Fruit fly (Drosophila melanogaster) whole organism, embryonic: ENCODE results near the gene Ac78C.

Source experiments
- Bgb ChIP-seq: fragments of 200-800 bp; sonication (Bioruptor generic); IDR thresholded peaks from 2 replicates; pipeline ENCODE4 v1.3.6; 2022; ENCODE audit warnings: missing biosample characterization, missing genetic modification characterization; ENCODE audit not compliant: partially characterized antibody
- CG10209 ChIP-seq: fragments of 200-800 bp; sonication (Bioruptor generic); optimal IDR thresholded peaks from 3 replicates; lab custom pipeline; 2017; ENCODE audit warnings: missing biosample characterization, mild to moderate bottlenecking, missing genetic modification characterization, missing genetic modification reagents
- CG10654 ChIP-seq: fragments of 200-800 bp; sonication (Bioruptor generic); optimal IDR thresholded peaks from 2 replicates; lab custom pipeline; 2016; ENCODE audit warnings: missing biosample characterization, missing genetic modification characterization
- CG12219 ChIP-seq: fragments of 200-800 bp; sonication (Bioruptor generic); optimal IDR thresholded peaks from 3 replicates; lab custom pipeline; 2018; ENCODE audit warnings: missing biosample characterization, mild to moderate bottlenecking, missing genetic modification characterization
- CG13287 ChIP-seq: fragments of 200-800 bp; sonication (Bioruptor generic); IDR thresholded peaks from 2 replicates; pipeline ENCODE4 v1.3.6; 2022; ENCODE audit warnings: missing biosample characterization, missing genetic modification characterization; ENCODE audit not compliant: partially characterized antibody
- CG13424 ChIP-seq: fragments of 200-800 bp; sonication (Bioruptor generic); optimal IDR thresholded peaks from 2 replicates; lab custom pipeline; 2019; ENCODE audit warnings: missing biosample characterization, mild to moderate bottlenecking, missing genetic modification characterization, moderate library complexity
- CG15696 ChIP-seq: fragments of 200-800 bp; sonication (Bioruptor generic); optimal IDR thresholded peaks from 2 replicates; lab custom pipeline; 2019; ENCODE audit warnings: missing biosample characterization, mild to moderate bottlenecking, missing genetic modification characterization, moderate library complexity
- CG1602 ChIP-seq: fragments of 200-800 bp; sonication (Bioruptor generic); optimal IDR thresholded peaks from 3 replicates; lab custom pipeline; 2016; ENCODE audit warnings: missing biosample characterization, missing genetic modification characterization
- CG1647 ChIP-seq: fragments of 200-800 bp; sonication (Bioruptor generic); optimal IDR thresholded peaks from 3 replicates; lab custom pipeline; 2016; ENCODE audit warnings: missing biosample characterization, missing genetic modification characterization
- CG17385 ChIP-seq: fragments of 200-800 bp; sonication (Bioruptor generic); optimal IDR thresholded peaks from 3 replicates; lab custom pipeline; 2018; ENCODE audit warnings: missing biosample characterization, mild to moderate bottlenecking, missing genetic modification characterization
- CG17568 ChIP-seq: fragments of 200-800 bp; sonication (Bioruptor generic); optimal IDR thresholded peaks from 2 replicates; lab custom pipeline; 2018; ENCODE audit warnings: missing biosample characterization, mild to moderate bottlenecking, missing genetic modification characterization, moderate library complexity
- CG34224 ChIP-seq: fragments of 200-800 bp; sonication (Bioruptor generic); IDR thresholded peaks from 3 replicates; pipeline ENCODE4 v1.3.6; 2022; ENCODE audit warnings: missing biosample characterization, missing genetic modification characterization; ENCODE audit not compliant: partially characterized antibody
- CG42726 ChIP-seq: fragments of 200-800 bp; sonication (Bioruptor generic); IDR thresholded peaks from 2 replicates; pipeline ENCODE4 v1.3.6; 2022; ENCODE audit warnings: missing biosample characterization, missing genetic modification characterization; ENCODE audit not compliant: partially characterized antibody
- CG4617 ChIP-seq: fragments of 200-800 bp; sonication (Bioruptor generic); optimal IDR thresholded peaks from 3 replicates; lab custom pipeline; 2016; ENCODE audit warnings: missing biosample characterization, missing genetic modification characterization, borderline replicate concordance
- CG5180 ChIP-seq: fragments of 200-800 bp; sonication (Bioruptor generic); optimal IDR thresholded peaks from 3 replicates; lab custom pipeline; 2017; ENCODE audit warnings: missing biosample characterization, missing genetic modification characterization, mild to moderate bottlenecking, moderate library complexity, missing genetic modification reagents
- CG6813 ChIP-seq: fragments of 200-800 bp; sonication (Bioruptor generic); optimal IDR thresholded peaks from 2 replicates; lab custom pipeline; 2017; ENCODE audit warnings: missing biosample characterization, missing genetic modification characterization, mild to moderate bottlenecking, moderate library complexity, missing genetic modification reagents
- CG8290 ChIP-seq, 3 experiments: fragments of 200-800 bp; sonication (Bioruptor generic); optimal IDR thresholded peaks; 2 replicates each; lab custom pipeline; 2016 to 2019; ENCODE audit warnings: missing biosample characterization in 3 of 3, missing genetic modification characterization in 3 of 3, mild to moderate bottlenecking in 2 of 3, moderate library complexity in 1 of 3
- D ChIP-seq, 2 experiments: fragments of 200-800 bp in 1 of 2; fragments of >200 bp in 1 of 2; sonication (Bioruptor generic) in 1 of 2; optimal IDR thresholded peaks; 2 replicates in 1 of 2; 3 replicates in 1 of 2; lab custom pipeline; 2017; ENCODE audit warnings: mild to moderate bottlenecking in 1 of 2, missing biosample characterization in 1 of 2, missing genetic modification characterization in 1 of 2, missing genetic modification reagents in 1 of 2
- Dip2 ChIP-seq: fragments of 200-800 bp; sonication (Bioruptor generic); IDR thresholded peaks from 2 replicates; pipeline ENCODE4 v1.3.6; 2022; ENCODE audit warnings: missing biosample characterization, missing genetic modification characterization
- Dll ChIP-seq: fragments of 200-800 bp; sonication (Bioruptor generic); IDR thresholded peaks from 4 replicates; pipeline ENCODE4 v1.3.6; 2022; ENCODE audit warnings: missing biosample characterization, missing genetic modification characterization; ENCODE audit not compliant: partially characterized antibody
- Doc3 ChIP-seq: fragments of 200-800 bp; sonication (Bioruptor generic); IDR thresholded peaks from 3 replicates; pipeline ENCODE4 v1.3.6; 2022; ENCODE audit warnings: missing biosample characterization, missing genetic modification characterization; ENCODE audit not compliant: partially characterized antibody
- Gsc ChIP-seq: fragments of 200-800 bp; sonication (Bioruptor generic); IDR thresholded peaks from 2 replicates; pipeline ENCODE4 v1.3.6; 2022; ENCODE audit warnings: missing biosample characterization, missing genetic modification characterization
- Lim3 ChIP-seq: fragments of 200-800 bp; sonication (Bioruptor generic); IDR thresholded peaks from 2 replicates; pipeline ENCODE4 v1.3.6; 2022; ENCODE audit warnings: missing biosample characterization, missing genetic modification characterization
- MTF-1 ChIP-seq: fragments of 200-800 bp; sonication (Bioruptor generic); optimal IDR thresholded peaks from 2 replicates; lab custom pipeline; 2018; ENCODE audit warnings: missing biosample characterization, mild to moderate bottlenecking, missing genetic modification characterization, borderline replicate concordance
- Nf-YB ChIP-seq: fragments of 200-800 bp; sonication (Bioruptor generic); optimal IDR thresholded peaks from 3 replicates; lab custom pipeline; 2019; ENCODE audit warnings: missing biosample characterization, mild to moderate bottlenecking, missing genetic modification characterization, moderate library complexity
- abd-A ChIP-seq: fragments of 200-800 bp; sonication (Bioruptor generic); optimal IDR thresholded peaks from 3 replicates; lab custom pipeline; 2019; ENCODE audit warnings: missing biosample characterization, mild to moderate bottlenecking, missing genetic modification characterization, moderate library complexity
- amos ChIP-seq: fragments of 200-800 bp; sonication (Bioruptor generic); IDR thresholded peaks from 2 replicates; pipeline ENCODE4 v1.3.6; 2022; ENCODE audit warnings: missing biosample characterization, missing genetic modification characterization; ENCODE audit not compliant: partially characterized antibody
- cg ChIP-seq: fragments of 200-800 bp; sonication (Bioruptor generic); optimal IDR thresholded peaks from 3 replicates; lab custom pipeline; 2019; ENCODE audit warnings: missing biosample characterization, mild to moderate bottlenecking, missing genetic modification characterization, moderate library complexity
- chinmo ChIP-seq: fragments of 200-800 bp; sonication (Bioruptor generic); IDR thresholded peaks from 4 replicates; pipeline ENCODE4 v1.3.6; 2022; ENCODE audit warnings: missing biosample characterization, missing genetic modification characterization; ENCODE audit not compliant: partially characterized antibody
- eve ChIP-seq, 2 experiments: fragments of >200 bp; optimal IDR thresholded peaks; 2 replicates each; lab custom pipeline; 2017; ENCODE audit warnings: missing biosample characterization in 2 of 2, missing genetic modification characterization in 2 of 2
- ewg ChIP-seq: fragments of 200-800 bp; sonication (Bioruptor generic); optimal IDR thresholded peaks from 3 replicates; lab custom pipeline; 2017; ENCODE audit warnings: mild to moderate bottlenecking, missing biosample characterization, missing genetic modification reagents, missing genetic modification characterization
- fd102C ChIP-seq: fragments of 200-800 bp; sonication (Bioruptor generic); optimal IDR thresholded peaks from 2 replicates; lab custom pipeline; 2018; ENCODE audit warnings: missing biosample characterization, mild to moderate bottlenecking, missing genetic modification characterization, moderate library complexity
- gcm ChIP-seq: fragments of 200-800 bp; sonication (Bioruptor generic); optimal IDR thresholded peaks from 2 replicates; lab custom pipeline; 2019; ENCODE audit warnings: missing biosample characterization, mild to moderate bottlenecking, missing genetic modification characterization, moderate library complexity
- gfzf ChIP-seq: fragments of 200-800 bp; sonication (Bioruptor generic); optimal IDR thresholded peaks from 2 replicates; lab custom pipeline; 2016; ENCODE audit warnings: missing biosample characterization, mild to moderate bottlenecking, missing genetic modification characterization, moderate library complexity
- gsb-n ChIP-seq: fragments of 200-800 bp; sonication (Bioruptor generic); optimal IDR thresholded peaks from 3 replicates; lab custom pipeline; 2018; ENCODE audit warnings: missing biosample characterization, mild to moderate bottlenecking, missing genetic modification characterization
- hkb ChIP-seq, 2 experiments: fragments of 200-800 bp in 1 of 2; fragments of >200 bp in 1 of 2; sonication (Bioruptor generic) in 1 of 2; IDR thresholded peaks in 1 of 2; optimal IDR thresholded peaks in 1 of 2; 2 replicates each; pipeline versions ENCODE4 v1.3.6 to Lab custom; 2017 to 2022; ENCODE audit warnings: missing biosample characterization in 1 of 2, missing genetic modification characterization in 1 of 2
- hth ChIP-seq: fragments of >200 bp; optimal IDR thresholded peaks from 2 replicates; lab custom pipeline; 2017; ENCODE audit warnings: inconsistent platforms
- mld ChIP-seq: fragments of 200-800 bp; sonication (Bioruptor generic); IDR thresholded peaks from 3 replicates; pipeline ENCODE4 v1.3.6; 2022; ENCODE audit warnings: missing biosample characterization, missing genetic modification characterization; ENCODE audit not compliant: partially characterized antibody
- nau ChIP-seq: fragments of 200-800 bp; sonication (Bioruptor generic); optimal IDR thresholded peaks from 3 replicates; lab custom pipeline; 2017; ENCODE audit warnings: missing biosample characterization, mild to moderate bottlenecking, missing genetic modification characterization, missing genetic modification reagents
- odd ChIP-seq: fragments of 200-800 bp; sonication (Bioruptor generic); optimal IDR thresholded peaks from 2 replicates; lab custom pipeline; 2017; ENCODE audit warnings: missing biosample characterization, mild to moderate bottlenecking, missing genetic modification characterization
- pzg ChIP-seq: fragments of 200-800 bp; sonication (Bioruptor generic); optimal IDR thresholded peaks from 3 replicates; lab custom pipeline; 2018; ENCODE audit warnings: missing biosample characterization, mild to moderate bottlenecking, missing genetic modification characterization, moderate library complexity
- ranshi ChIP-seq: fragments of 200-800 bp; sonication (Bioruptor generic); IDR thresholded peaks from 2 replicates; pipeline ENCODE4 v1.3.6; 2022; ENCODE audit warnings: missing biosample characterization, missing genetic modification characterization
- rib ChIP-seq: fragments of 200-800 bp; sonication (Bioruptor generic); IDR thresholded peaks from 2 replicates; pipeline ENCODE4 v1.3.6; 2022; ENCODE audit warnings: missing biosample characterization, missing genetic modification characterization
- sr ChIP-seq: fragments of 200-800 bp; sonication (Bioruptor generic); IDR thresholded peaks from 3 replicates; pipeline ENCODE4 v1.3.6; 2022; ENCODE audit warnings: missing biosample characterization, missing genetic modification characterization
- vvl ChIP-seq: fragments of 200-800 bp; sonication (Bioruptor generic); IDR thresholded peaks from 2 replicates; pipeline ENCODE4 v1.3.6; 2022; ENCODE audit warnings: missing biosample characterization, missing genetic modification characterization
- z ChIP-seq: fragments of 200-800 bp; sonication (Bioruptor generic); IDR thresholded peaks from 3 replicates; pipeline ENCODE4 v1.3.6; 2022; ENCODE audit warnings: missing biosample characterization, missing genetic modification characterization

The Ac78C gene

dm6 chr3L:21099908-21100307, 71.8 kb downstream of the Ac78C start (continued):
- no peak for TF ChIP-seq CG6813 (GFP tag; lab: Kevin White, UChicago)
- no peak for TF ChIP-seq CG12219 (GFP tag; lab: Kevin White, UChicago)
- peak; percentile 29; the same call in 1 of the 3 replicates for TF ChIP-seq CG34224 (GFP tag; lab: Robert Waterston, UW)
- peak; percentile 34; the same call in 1 of the 2 replicates for TF ChIP-seq vvl
- no peak for TF ChIP-seq CG17568 (GFP tag; lab: Kevin White, UChicago)
- TF ChIP-seq sr (GFP tag; lab: Robert Waterston, UW): 0 out of 3 replicates have a peak, but pooled peaks have one; percentile 29
- no peak for TF ChIP-seq CG17385 (GFP tag; lab: Kevin White, UChicago)
- no peak for TF ChIP-seq Gsc
- no peak for TF ChIP-seq abd-A (tag; lab: Kevin White, UChicago)
- TF ChIP-seq hth (lab: Kevin White, UChicago): no peak
- no peak for TF ChIP-seq CG1602 (GFP tag; lab: Kevin White, UChicago)
- TF ChIP-seq eve (GFP tag; optimal IDR thresholded peaks at IDR 0.05; lab: Kevin White, UChicago): no peak
- no peak for TF ChIP-seq fd102C (GFP tag; lab: Kevin White, UChicago)
- no peak for TF ChIP-seq mld (GFP tag; lab: Robert Waterston, UW)
- no peak for TF ChIP-seq nau
- TF ChIP-seq MTF-1 (GFP tag; lab: Kevin White, UChicago): no peak
- no peak for TF ChIP-seq CG8290 (GFP tag; optimal IDR thresholded peaks at IDR 0.05; lab: Kevin White, UChicago)
- TF ChIP-seq CG8290 (tag; optimal IDR thresholded peaks at IDR 0.05; lab: Kevin White, UChicago): peak in 1 of 2 experiments; percentile 34
- no peak for TF ChIP-seq CG10654 (GFP tag; lab: Kevin White, UChicago)
- no peak for TF ChIP-seq ranshi
- TF ChIP-seq amos: peak; percentile 9; the same call in 1 of the 2 replicates
- TF ChIP-seq D (optimal IDR thresholded peaks at IDR 0.05; lab: Kevin White, UChicago): no peak
- TF ChIP-seq D (GFP tag; optimal IDR thresholded peaks at IDR 0.05; lab: Kevin White, UChicago): no peak
- no peak for TF ChIP-seq gcm (GFP tag; lab: Kevin White, UChicago)
- TF ChIP-seq CG15696 (tag; lab: Kevin White, UChicago): no peak
- 0 out of 4 replicates have a peak, but pooled peaks have one; percentile 43 for TF ChIP-seq Dll
- TF ChIP-seq CG1647 (GFP tag; lab: Kevin White, UChicago): no peak
- peak; percentile 86; the same call in 2 of the 4 replicates for TF ChIP-seq chinmo (GFP tag; lab: Robert Waterston, UW)
- no peak for TF ChIP-seq cg (GFP tag; lab: Kevin White, UChicago)
- TF ChIP-seq Lim3 (GFP tag; lab: Robert Waterston, UW): no peak
- TF ChIP-seq CG10209 (GFP tag; lab: Kevin White, UChicago): no peak
- TF ChIP-seq z (GFP tag; lab: Robert Waterston, UW): peak; percentile 61; the same call in 1 of the 3 replicates
- TF ChIP-seq ewg (GFP tag; lab: Kevin White, UChicago): peak; percentile 65
- TF ChIP-seq rib (GFP tag; lab: Robert Waterston, UW): 0 out of 2 replicates have a peak, but pooled peaks have one; percentile 18
- peak; percentile 59 for TF ChIP-seq CG42726 (GFP tag; lab: Robert Waterston, UW)
- no peak for TF ChIP-seq hkb (optimal IDR thresholded peaks at IDR 0.05; lab: Kevin White, UChicago)
- TF ChIP-seq hkb (GFP tag; IDR thresholded peaks at IDR 0.05; lab: Robert Waterston, UW): 0 out of 2 replicates have a peak, but pooled peaks have one; percentile 28
- no peak for TF ChIP-seq odd (GFP tag; lab: Kevin White, UChicago)
- TF ChIP-seq CG13424 (tag; lab: Kevin White, UChicago): no peak
- no peak for TF ChIP-seq CG4617
- peak; percentile 46; the same call in 1 of the 2 replicates for TF ChIP-seq CG13287 (GFP tag; lab: Robert Waterston, UW)
- TF ChIP-seq gsb-n (tag; lab: Kevin White, UChicago): no peak
- TF ChIP-seq pzg: no peak
- TF ChIP-seq CG5180 (GFP tag; lab: Kevin White, UChicago): peak; percentile 65
- TF ChIP-seq Dip2 (GFP tag; lab: Robert Waterston, UW): no peak
- TF ChIP-seq Bgb (GFP tag; lab: Robert Waterston, UW): 0 out of 2 replicates have a peak, but pooled peaks have one; percentile 37
- TF ChIP-seq Doc3 (GFP tag; lab: Robert Waterston, UW): no peak
- TF ChIP-seq Nf-YB: peak; percentile 6
- TF ChIP-seq gfzf (GFP tag; lab: Kevin White, UChicago): no peak
